Worm (Caenorhabditis elegans) whole organism, L4 larva: ENCODE measurements around the gene cdk-1.

Source experiments
- F10B5.3 ChIP-seq: sonication (generic microtip); optimal IDR thresholded peaks from 2 replicates; lab custom pipeline; 2016; ENCODE audit warnings: mild to moderate bottlenecking, missing genetic modification characterization, missing compliant biosample characterization
- F49E8.2 ChIP-seq: sonication (generic microtip); optimal IDR thresholded peaks from 2 replicates; lab custom pipeline; 2016; ENCODE audit warnings: missing compliant biosample characterization, mild to moderate bottlenecking, missing genetic modification characterization, borderline replicate concordance
- R02D3.7 ChIP-seq: fragments of 150-350 bp; sonication (generic microtip); optimal IDR thresholded peaks from 3 replicates; lab custom pipeline; 2014; ENCODE audit warnings: missing biosample characterization, missing genetic modification characterization
- T26A8.4 ChIP-seq: fragments of 200-800 bp; sonication (Bioruptor generic); IDR thresholded peaks from 2 replicates; pipeline ENCODE4 v1.3.6; 2022; ENCODE audit warnings: missing genetic modification characterization, missing compliant biosample characterization
- Y105C5A.15 ChIP-seq: fragments of 200-800 bp; sonication (Bioruptor generic); IDR thresholded peaks from 2 replicates; pipeline ENCODE4 v1.3.6; 2022; ENCODE audit warnings: missing genetic modification characterization, missing compliant biosample characterization
- Y48G9A.11 ChIP-seq: fragments of 200-800 bp; sonication (Bioruptor generic); IDR thresholded peaks from 2 replicates; pipeline ENCODE4 v1.3.6; 2022; ENCODE audit warnings: missing genetic modification reagents, missing genetic modification characterization, missing compliant biosample characterization
- Y5F2A.4 ChIP-seq: fragments of 200-800 bp; sonication (Bioruptor generic); optimal IDR thresholded peaks from 2 replicates; lab custom pipeline; 2018; ENCODE audit warnings: mild to moderate bottlenecking, missing genetic modification characterization, missing compliant biosample characterization
- ZK546.5 ChIP-seq, 2 experiments: sonication (generic microtip); optimal IDR thresholded peaks; 2 replicates each; lab custom pipeline; 2017; ENCODE audit warnings: missing biosample characterization in 2 of 2, missing genetic modification characterization in 2 of 2
- aly-2 ChIP-seq: sonication (generic microtip); optimal IDR thresholded peaks from 2 replicates; lab custom pipeline; 2018; ENCODE audit warnings: missing biosample characterization, missing genetic modification characterization
- ama-1 ChIP-seq: fragments of 150-350 bp; optimal IDR thresholded peaks from 2 replicates; lab custom pipeline; 2014; ENCODE audit warnings: inconsistent platforms, mixed read lengths
- arid-1 ChIP-seq: fragments of 200-800 bp; sonication (Bioruptor generic); conservative IDR thresholded peaks from 2 replicates; pipeline ENCODE4 v1.3.6; 2022; ENCODE audit warnings: missing genetic modification reagents, missing genetic modification characterization, missing compliant biosample characterization
- ceh-20 ChIP-seq: fragments of 200-800 bp; sonication (Bioruptor generic); IDR thresholded peaks from 2 replicates; pipeline ENCODE4 v1.3.6; 2022; ENCODE audit warnings: missing genetic modification reagents, missing genetic modification characterization, missing compliant biosample characterization
- ceh-28 ChIP-seq: fragments of 150-350 bp; optimal IDR thresholded peaks from 2 replicates; lab custom pipeline; 2014; ENCODE audit warnings: missing biosample characterization, missing genetic modification reagents, missing genetic modification characterization
- ceh-44 ChIP-seq: fragments of 200-800 bp; sonication (Bioruptor generic); IDR thresholded peaks from 2 replicates; pipeline ENCODE4 v1.3.6; 2022; ENCODE audit warnings: missing genetic modification reagents, missing genetic modification characterization, missing compliant biosample characterization
- ceh-62 ChIP-seq: sonication (generic microtip); optimal IDR thresholded peaks from 2 replicates; lab custom pipeline; 2017; ENCODE audit warnings: missing biosample characterization, missing genetic modification characterization
- ces-1 ChIP-seq: fragments of 150-350 bp; sonication (generic microtip); optimal IDR thresholded peaks from 4 replicates; lab custom pipeline; 2014; ENCODE audit warnings: missing biosample characterization, missing genetic modification reagents, missing genetic modification characterization
- cey-2 ChIP-seq: sonication (generic microtip); optimal IDR thresholded peaks from 3 replicates; lab custom pipeline; 2017; ENCODE audit warnings: missing genetic modification characterization, mild to moderate bottlenecking, missing compliant biosample characterization, antibody characterized with exemption, borderline replicate concordance; ENCODE audit not compliant: insufficient read depth
- daf-16 ChIP-seq, 3 experiments: sonication (generic microtip); optimal IDR thresholded peaks; 2 replicates each; lab custom pipeline; 2016 to 2017; ENCODE audit warnings: missing genetic modification characterization in 3 of 3, missing genetic modification reagents in 3 of 3, mild to moderate bottlenecking in 2 of 3, missing compliant biosample characterization in 2 of 3, missing biosample characterization in 1 of 3, moderate library complexity in 1 of 3
- daf-19 ChIP-seq: fragments of 200-800 bp; sonication (Bioruptor generic); conservative IDR thresholded peaks from 2 replicates; pipeline ENCODE4 v1.3.6; 2022; ENCODE audit warnings: missing genetic modification characterization, missing compliant biosample characterization
- daf-8 ChIP-seq: fragments of 200-800 bp; sonication (Bioruptor generic); IDR thresholded peaks from 2 replicates; pipeline ENCODE4 v1.3.6; 2022; ENCODE audit warnings: missing genetic modification characterization, missing compliant biosample characterization
- dmd-6 ChIP-seq: fragments of 200-800 bp; sonication (Bioruptor generic); IDR thresholded peaks from 2 replicates; pipeline ENCODE4 v1.3.6; 2022; ENCODE audit warnings: missing genetic modification reagents, missing genetic modification characterization, missing compliant biosample characterization
- dmd-9 ChIP-seq: fragments of 200-800 bp; sonication (Bioruptor generic); IDR thresholded peaks from 2 replicates; pipeline ENCODE4 v1.3.6; 2022; ENCODE audit warnings: missing genetic modification reagents, missing genetic modification characterization, missing compliant biosample characterization
- egl-27 ChIP-seq: sonication (generic microtip); optimal IDR thresholded peaks from 3 replicates; lab custom pipeline; 2017; ENCODE audit warnings: missing biosample characterization, missing genetic modification reagents, missing genetic modification characterization
- egl-43 ChIP-seq: fragments of 200-800 bp; sonication (Bioruptor generic); IDR thresholded peaks from 2 replicates; pipeline ENCODE4 v1.3.6; 2022; ENCODE audit warnings: missing genetic modification reagents, missing genetic modification characterization, missing compliant biosample characterization
- fos-1 ChIP-seq: fragments of 150-350 bp; optimal IDR thresholded peaks from 2 replicates; lab custom pipeline; 2014; ENCODE audit warnings: missing biosample characterization, missing genetic modification characterization
- hmg-1.1 ChIP-seq: fragments of 200-800 bp; sonication (Bioruptor generic); IDR thresholded peaks from 2 replicates; pipeline ENCODE4 v1.3.6; 2022; ENCODE audit warnings: missing genetic modification reagents, missing genetic modification characterization, missing compliant biosample characterization
- jun-1 ChIP-seq: fragments of 150-350 bp; optimal IDR thresholded peaks from 2 replicates; lab custom pipeline; 2014; ENCODE audit warnings: missing biosample characterization, missing genetic modification reagents, missing genetic modification characterization
- lin-1 ChIP-seq: fragments of 200-800 bp; sonication (Bioruptor generic); IDR thresholded peaks from 2 replicates; pipeline ENCODE4 v1.3.6; 2022; ENCODE audit warnings: missing genetic modification reagents, missing genetic modification characterization, missing compliant biosample characterization
- lin-15B ChIP-seq: fragments of 150-350 bp; sonication (generic microtip); optimal IDR thresholded peaks from 3 replicates; lab custom pipeline; 2014; ENCODE audit warnings: missing biosample characterization, missing genetic modification characterization
- madf-5 ChIP-seq, 2 experiments: fragments of 200-800 bp; sonication (Bioruptor generic); IDR thresholded peaks; 2 replicates each; pipeline ENCODE4 v1.3.6; 2022; ENCODE audit warnings: missing compliant biosample characterization in 2 of 2, missing genetic modification characterization in 2 of 2
- mxl-2 ChIP-seq: fragments of 200-800 bp; sonication (Bioruptor generic); conservative IDR thresholded peaks from 2 replicates; pipeline ENCODE4 v1.3.6; 2022; ENCODE audit warnings: missing genetic modification reagents, missing genetic modification characterization, missing compliant biosample characterization
- mxl-3 ChIP-seq: fragments of 200-800 bp; sonication (Bioruptor generic); optimal IDR thresholded peaks from 2 replicates; lab custom pipeline; 2018; ENCODE audit warnings: mild to moderate bottlenecking, missing genetic modification characterization, missing compliant biosample characterization
- nhr-10 ChIP-seq: fragments of 150-350 bp; optimal IDR thresholded peaks from 2 replicates; lab custom pipeline; 2014; ENCODE audit warnings: missing biosample characterization, missing genetic modification characterization
- nhr-111 ChIP-seq: fragments of 200-800 bp; sonication (Bioruptor generic); optimal IDR thresholded peaks from 2 replicates; lab custom pipeline; 2018; ENCODE audit warnings: mild to moderate bottlenecking, missing genetic modification characterization, missing compliant biosample characterization
- nhr-237 ChIP-seq: sonication (generic microtip); optimal IDR thresholded peaks from 2 replicates; lab custom pipeline; 2017; ENCODE audit warnings: missing biosample characterization, missing genetic modification characterization
- nhr-48 ChIP-seq: sonication (generic microtip); optimal IDR thresholded peaks from 2 replicates; lab custom pipeline; 2016; ENCODE audit warnings: mild to moderate bottlenecking, missing genetic modification characterization, missing compliant biosample characterization
- nhr-76 ChIP-seq: fragments of 150-350 bp; optimal IDR thresholded peaks from 2 replicates; lab custom pipeline; 2014; ENCODE audit warnings: missing biosample characterization, missing genetic modification characterization
- pha-4 ChIP-seq, 2 experiments: fragments of 150-350 bp in 1 of 2; fragments of 200-800 bp in 1 of 2; sonication (Bioruptor generic) in 1 of 2; IDR thresholded peaks in 1 of 2; optimal IDR thresholded peaks in 1 of 2; 2 replicates each; pipeline versions ENCODE4 v1.3.6 to Lab custom; 2014 to 2022; ENCODE audit warnings: missing genetic modification characterization in 2 of 2, missing genetic modification reagents in 2 of 2, missing biosample characterization in 1 of 2, missing compliant biosample characterization in 1 of 2
- rbr-2 ChIP-seq: sonication (generic microtip); optimal IDR thresholded peaks from 2 replicates; lab custom pipeline; 2016; ENCODE audit warnings: missing genotype, missing genetic modification characterization, missing compliant biosample characterization
- set-16 ChIP-seq: fragments of 200-800 bp; sonication (Bioruptor generic); IDR thresholded peaks from 2 replicates; pipeline ENCODE4 v1.3.6; 2022; ENCODE audit warnings: missing genetic modification reagents, missing genetic modification characterization, missing compliant biosample characterization
- skn-1 ChIP-seq: fragments of 150-350 bp; optimal IDR thresholded peaks from 2 replicates; lab custom pipeline; 2014; ENCODE audit warnings: missing biosample characterization, missing genetic modification characterization
- tag-97 ChIP-seq: fragments of 200-800 bp; sonication (Bioruptor generic); IDR thresholded peaks from 2 replicates; pipeline ENCODE4 v1.3.6; 2022; ENCODE audit warnings: missing genetic modification characterization, missing compliant biosample characterization
- unc-130 ChIP-seq: sonication (generic microtip); optimal IDR thresholded peaks from 2 replicates; lab custom pipeline; 2016; ENCODE audit warnings: missing genetic modification reagents, missing genetic modification characterization, missing compliant biosample characterization
- vab-7 ChIP-seq: fragments of 200-800 bp; sonication (Bioruptor generic); IDR thresholded peaks from 2 replicates; pipeline ENCODE4 v1.3.6; 2022; ENCODE audit warnings: missing genetic modification reagents, missing genetic modification characterization, missing compliant biosample characterization
- zag-1 ChIP-seq: fragments of 150-350 bp; optimal IDR thresholded peaks from 2 replicates; lab custom pipeline; 2014; ENCODE audit warnings: missing biosample characterization, missing genetic modification characterization
- zfp-3 ChIP-seq: fragments of 200-800 bp; sonication (Bioruptor generic); conservative IDR thresholded peaks from 2 replicates; pipeline ENCODE4 v1.3.6; 2022; ENCODE audit warnings: missing genetic modification reagents, missing genetic modification characterization, missing compliant biosample characterization
- zip-11 ChIP-seq: fragments of 200-800 bp; sonication (Bioruptor generic); IDR thresholded peaks from 2 replicates; pipeline ENCODE4 v1.3.6; 2022; ENCODE audit warnings: missing genetic modification characterization, missing compliant biosample characterization
- ztf-11 ChIP-seq: fragments of 150-350 bp; optimal IDR thresholded peaks from 2 replicates; lab custom pipeline; 2014; ENCODE audit warnings: missing biosample characterization, missing genetic modification characterization

The cdk-1 gene

DNA sequence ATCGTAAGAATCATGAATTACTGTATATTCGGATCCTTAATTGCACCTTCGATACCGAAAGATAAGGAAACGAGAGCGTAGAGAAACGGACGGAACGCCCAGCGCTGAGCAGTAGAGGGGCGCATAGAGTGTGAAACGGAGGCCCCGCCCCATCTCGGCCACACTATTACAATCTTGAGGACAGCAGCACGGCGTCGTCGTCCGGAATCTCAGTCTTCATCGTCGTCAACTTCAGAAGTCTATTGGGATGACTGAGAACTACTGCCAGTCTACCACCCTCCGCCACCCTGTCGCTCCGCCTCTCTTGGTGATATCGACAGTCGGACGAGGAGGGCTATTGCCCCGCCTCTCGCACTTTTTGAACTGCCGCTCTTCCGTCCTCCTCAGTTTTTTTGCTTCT, 17.4 kb downstream of the cdk-1 start (continued):
- TF ChIP-seq dmd-9 (GFP tag; lab: Robert Waterston, UW) (no peak), vab-7 (no peak), mxl-2 (GFP tag; lab: Robert Waterston, UW) (no peak), pha-4 (GFP tag; IDR thresholded peaks at IDR 0.05; lab: Robert Waterston, UW) (no peak), pha-4 (tag; optimal IDR thresholded peaks at IDR 0.05; lab: Kevin White, UChicago) (no peak), unc-130 (GFP tag; lab: Kevin White, UChicago) (no peak), lin-1 (GFP tag; lab: Robert Waterston, UW) (no peak), daf-16 (GFP tag; optimal IDR thresholded peaks at IDR 0.05; lab: Kevin White, UChicago) (no peak), daf-16 (tag; optimal IDR thresholded peaks at IDR 0.05; lab: Kevin White, UChicago) (no peak), ces-1 (GFP tag; lab: Kevin White, UChicago) (no peak), cey-2 (tag; lab: Kevin White, UChicago) (no peak), nhr-48 (tag; lab: Kevin White, UChicago) (no peak), Y5F2A.4 (GFP tag; lab: Kevin White, UChicago) (no peak), nhr-10 (tag; lab: Kevin White, UChicago) (no peak), egl-43 (GFP tag; lab: Robert Waterston, UW) (peak; percentile 53), arid-1 (no peak), egl-27 (no peak), mxl-3 (no peak), dmd-6 (GFP tag; lab: Robert Waterston, UW) (no peak), zip-11 (no peak), rbr-2 (tag; lab: Kevin White, UChicago) (no peak), set-16 (GFP tag; lab: Robert Waterston, UW) (peak; percentile 62; the same call in 1 of the 2 replicates), nhr-111 (no peak), ceh-44 (GFP tag; lab: Robert Waterston, UW) (no peak), lin-15B (no peak)

DNA sequence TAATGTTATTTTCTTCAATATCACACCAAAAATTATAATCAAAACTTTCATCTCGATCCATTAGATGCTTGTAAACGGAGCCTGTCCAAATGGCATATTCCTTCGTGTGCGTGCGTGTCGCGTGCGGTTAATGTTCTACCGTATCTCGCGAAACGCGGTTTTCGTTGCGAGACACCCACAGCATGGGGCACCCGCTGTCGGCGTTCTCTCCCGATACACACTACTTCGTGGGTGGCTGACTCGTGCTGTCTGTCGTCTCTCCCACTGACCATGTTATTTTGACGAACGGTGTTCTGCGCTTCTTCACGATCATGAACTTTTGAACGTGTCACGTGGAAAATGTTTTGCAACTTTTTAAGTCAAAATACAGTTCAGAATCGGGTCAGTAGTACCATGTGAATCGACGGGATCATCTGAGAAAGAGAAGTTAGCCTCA, 18.2 kb downstream of the cdk-1 start:
- peak; percentile 24 to 87 for TF ChIP-seq ZK546.5 (tag; optimal IDR thresholded peaks at IDR 0.05; lab: Kevin White, UChicago)
- TF ChIP-seq F49E8.2, result no peak
- peak; percentile 98 for TF ChIP-seq rbr-2 (tag; lab: Kevin White, UChicago)
- TF ChIP-seq hmg-1.1 (GFP tag; lab: Robert Waterston, UW), result peak; percentile 99
- peak; percentile 95 for TF ChIP-seq jun-1 (tag; lab: Kevin White, UChicago)
- peak; percentile 96 for TF ChIP-seq Y105C5A.15
- no peak for TF ChIP-seq lin-15B
- peak; percentile 83 for TF ChIP-seq daf-19
- peak; percentile 71 for TF ChIP-seq skn-1 (tag; lab: Kevin White, UChicago)
- TF ChIP-seq tag-97 (GFP tag; lab: Robert Waterston, UW), result 0 out of 2 replicates have a peak, but pooled peaks have one; percentile 66
- TF ChIP-seq nhr-48 (tag; lab: Kevin White, UChicago), result peak; percentile 96
- peak; percentile 63; the same call in 1 of the 2 replicates for TF ChIP-seq Y48G9A.11 (GFP tag; lab: Robert Waterston, UW)
- TF ChIP-seq ceh-20 (GFP tag; lab: Robert Waterston, UW), result peak; percentile 98
- TF ChIP-seq F10B5.3 (tag; lab: Kevin White, UChicago), result peak; percentile 91
- TF ChIP-seq ces-1 (GFP tag; lab: Kevin White, UChicago), result no peak
- TF ChIP-seq ceh-28 (tag; lab: Kevin White, UChicago), result no peak
- peak; percentile 37 for TF ChIP-seq nhr-237 (tag; lab: Kevin White, UChicago)
- peak; percentile 80 for TF ChIP-seq zag-1 (tag; lab: Kevin White, UChicago)
- TF ChIP-seq nhr-76 (tag; lab: Kevin White, UChicago), result peak; percentile 74
- peak; percentile 77 to 92 for TF ChIP-seq daf-16 (GFP tag; optimal IDR thresholded peaks at IDR 0.05; lab: Kevin White, UChicago)
- TF ChIP-seq daf-16 (tag; optimal IDR thresholded peaks at IDR 0.05; lab: Kevin White, UChicago), result peak; percentile 91
- peak; percentile 99 for TF ChIP-seq mxl-3
- TF ChIP-seq ceh-62, result no peak
- peak; percentile 80 to 90; a peak in 2 of 4 replicates for TF ChIP-seq madf-5 (GFP tag; IDR thresholded peaks at IDR 0.05; lab: Robert Waterston, UW)
- TF ChIP-seq aly-2 (tag; lab: Kevin White, UChicago), result peak; percentile 36
- 0 out of 2 replicates have a peak, but pooled peaks have one; percentile 51 for TF ChIP-seq daf-8
- peak; percentile 95 for TF ChIP-seq ama-1 (lab: Kevin White, UChicago)
- TF ChIP-seq T26A8.4 (GFP tag; lab: Robert Waterston, UW), result peak; percentile 99
- TF ChIP-seq ztf-11 (tag; lab: Kevin White, UChicago), result no peak
- no peak for TF ChIP-seq R02D3.7
- TF ChIP-seq zfp-3 (GFP tag; lab: Robert Waterston, UW), result peak; percentile 99
- peak; percentile 87 for TF ChIP-seq fos-1 (tag; lab: Kevin White, UChicago)
- TF ChIP-seq dmd-6 (GFP tag; lab: Robert Waterston, UW), result peak; percentile 99
- TF ChIP-seq cey-2 (tag; lab: Kevin White, UChicago), result peak; percentile 83
